Worm (Caenorhabditis elegans) whole organism, L4/young adult: ENCODE results near the gene ocam-1.

Experiments used
- W03F9.2 ChIP-seq: fragments of 150-350 bp; optimal IDR thresholded peaks from 2 replicates; lab custom pipeline; 2014; ENCODE audit warnings: missing biosample characterization, missing genetic modification characterization
- him-1 ChIP-seq: sonication (generic microtip); optimal IDR thresholded peaks from 2 replicates; lab custom pipeline; 2016; ENCODE audit warnings: missing genotype, missing genetic modification reagents, missing genetic modification characterization, missing compliant biosample characterization

ce11 chrV:14162959-14163548, 4.5 kb downstream of the ocam-1 start, which contains the start of gene srd-26:
- no peak for TF ChIP-seq him-1 (tag; lab: Kevin White, UChicago)
- TF ChIP-seq W03F9.2: no peak
